Fruit fly (Drosophila melanogaster) whole organism, embryonic: ENCODE measurements around the gene CG14147.

Experiments used
- Awh ChIP-seq: fragments of 200-800 bp; sonication (Bioruptor generic); IDR thresholded peaks from 2 replicates; pipeline ENCODE4, ENCODE4 v1.3.6; 2022; ENCODE audit warnings: missing biosample characterization, missing genetic modification characterization
- CG10366 ChIP-seq: fragments of 200-800 bp; sonication (Bioruptor generic); IDR thresholded peaks from 2 replicates; pipeline ENCODE4 v1.3.6; 2022; ENCODE audit warnings: missing biosample characterization, missing genetic modification characterization
- CG10431 ChIP-seq: fragments of 200-800 bp; sonication (Bioruptor generic); optimal IDR thresholded peaks from 3 replicates; lab custom pipeline; 2018; ENCODE audit warnings: missing biosample characterization, mild to moderate bottlenecking, missing genetic modification characterization
- CG10462 ChIP-seq: fragments of 200-800 bp; sonication (Bioruptor generic); optimal IDR thresholded peaks from 2 replicates; lab custom pipeline; 2016; ENCODE audit warnings: missing biosample characterization, missing genetic modification characterization
- CG10959 ChIP-seq: fragments of 200-800 bp; sonication (Bioruptor generic); IDR thresholded peaks from 2 replicates; pipeline ENCODE4 v1.3.6; 2022; ENCODE audit warnings: missing biosample characterization, missing genetic modification characterization
- CG11695 ChIP-seq: fragments of 200-800 bp; sonication (Bioruptor generic); IDR thresholded peaks from 3 replicates; pipeline ENCODE4 v1.3.6; 2022; ENCODE audit warnings: missing biosample characterization, missing genetic modification characterization
- CG12071 ChIP-seq: fragments of 200-800 bp; sonication (Bioruptor generic); optimal IDR thresholded peaks from 3 replicates; lab custom pipeline; 2018; ENCODE audit warnings: missing biosample characterization, mild to moderate bottlenecking, missing genetic modification characterization
- CG12299 ChIP-seq: fragments of 200-800 bp; sonication (Bioruptor generic); optimal IDR thresholded peaks from 2 replicates; lab custom pipeline; 2018; ENCODE audit warnings: missing biosample characterization, mild to moderate bottlenecking, missing genetic modification characterization
- CG14014 ChIP-seq: fragments of 200-800 bp; sonication (Bioruptor generic); IDR thresholded peaks from 2 replicates; pipeline ENCODE4 v1.3.6; 2022; ENCODE audit warnings: missing biosample characterization, missing genetic modification characterization
- CG14710 ChIP-seq: fragments of 200-800 bp; sonication (Bioruptor generic); optimal IDR thresholded peaks from 3 replicates; lab custom pipeline; 2019; ENCODE audit warnings: missing biosample characterization, mild to moderate bottlenecking, missing genetic modification characterization, moderate library complexity
- CG15696 ChIP-seq: fragments of 200-800 bp; sonication (Bioruptor generic); optimal IDR thresholded peaks from 2 replicates; lab custom pipeline; 2019; ENCODE audit warnings: missing biosample characterization, mild to moderate bottlenecking, missing genetic modification characterization, moderate library complexity
- CG18619 ChIP-seq: fragments of 200-800 bp; sonication (Bioruptor generic); optimal IDR thresholded peaks from 3 replicates; lab custom pipeline; 2017; ENCODE audit warnings: missing biosample characterization, mild to moderate bottlenecking, missing genetic modification characterization
- CG2116 ChIP-seq: fragments of 200-800 bp; sonication (Bioruptor generic); optimal IDR thresholded peaks from 3 replicates; lab custom pipeline; 2018; ENCODE audit warnings: missing biosample characterization, mild to moderate bottlenecking, missing genetic modification characterization
- CG2875 ChIP-seq: fragments of 200-800 bp; sonication (Bioruptor generic); optimal IDR thresholded peaks from 2 replicates; lab custom pipeline; 2017; ENCODE audit warnings: missing biosample characterization, mild to moderate bottlenecking, missing genetic modification characterization, missing genetic modification reagents
- CG34224 ChIP-seq: fragments of 200-800 bp; sonication (Bioruptor generic); IDR thresholded peaks from 3 replicates; pipeline ENCODE4 v1.3.6; 2022; ENCODE audit warnings: missing biosample characterization, missing genetic modification characterization; ENCODE audit not compliant: partially characterized antibody
- CG34376 ChIP-seq: fragments of 200-800 bp; sonication (Bioruptor generic); optimal IDR thresholded peaks from 2 replicates; lab custom pipeline; 2018; ENCODE audit warnings: missing biosample characterization, mild to moderate bottlenecking, missing genetic modification characterization
- CG4360 ChIP-seq: fragments of 200-800 bp; sonication (Bioruptor generic); IDR thresholded peaks from 2 replicates; pipeline ENCODE4 v1.3.6; 2022; ENCODE audit warnings: missing biosample characterization, missing genetic modification characterization
- CG43689 ChIP-seq: fragments of 200-800 bp; sonication (Bioruptor generic); IDR thresholded peaks from 2 replicates; pipeline ENCODE4 v1.3.6; 2022; ENCODE audit warnings: missing biosample characterization, missing genetic modification characterization
- CG6254 ChIP-seq: fragments of 200-800 bp; sonication (Bioruptor generic); optimal IDR thresholded peaks from 3 replicates; lab custom pipeline; 2017; ENCODE audit warnings: mild to moderate bottlenecking, missing biosample characterization, missing genetic modification reagents, missing genetic modification characterization
- CG8089 ChIP-seq: fragments of 200-800 bp; sonication (Bioruptor generic); optimal IDR thresholded peaks from 3 replicates; lab custom pipeline; 2016; ENCODE audit warnings: missing biosample characterization, missing genetic modification characterization
- CG9609 ChIP-seq: fragments of 200-800 bp; sonication (Bioruptor generic); optimal IDR thresholded peaks from 3 replicates; lab custom pipeline; 2016; ENCODE audit warnings: missing biosample characterization, missing genetic modification characterization
- CrebB ChIP-seq: fragments of 200-800 bp; sonication (Bioruptor generic); optimal IDR thresholded peaks from 3 replicates; lab custom pipeline; 2018; ENCODE audit warnings: missing biosample characterization, mild to moderate bottlenecking, missing genetic modification characterization
- Dfd ChIP-seq, 2 experiments: fragments of >200 bp; optimal IDR thresholded peaks; 2 replicates each; lab custom pipeline; 2017; ENCODE audit warnings: missing biosample characterization in 2 of 2, missing genetic modification characterization in 2 of 2
- Ets65A ChIP-seq: fragments of 200-800 bp; sonication (Bioruptor generic); peaks from one replicate; lab custom pipeline; 2016; ENCODE audit warnings: missing biosample characterization, missing genetic modification characterization
- Gug ChIP-seq: fragments of 200-800 bp; sonication (Bioruptor generic); IDR thresholded peaks from 4 replicates; pipeline ENCODE4 v1.3.6; 2022; ENCODE audit warnings: missing biosample characterization, missing genetic modification characterization
- HLH3B ChIP-seq: fragments of 200-800 bp; sonication (Bioruptor generic); IDR thresholded peaks from 2 replicates; pipeline ENCODE4 v1.3.6; 2022; ENCODE audit warnings: missing biosample characterization, missing genetic modification characterization
- Hey ChIP-seq: fragments of 200-800 bp; sonication (Bioruptor generic); optimal IDR thresholded peaks from 3 replicates; lab custom pipeline; 2018; ENCODE audit warnings: missing biosample characterization, mild to moderate bottlenecking, missing genetic modification characterization
- MESR4 ChIP-seq: fragments of 200-800 bp; sonication (Bioruptor generic); optimal IDR thresholded peaks from 2 replicates; lab custom pipeline; 2018; ENCODE audit warnings: missing biosample characterization, mild to moderate bottlenecking, missing genetic modification characterization, moderate library complexity
- Myb ChIP-seq: fragments of 200-800 bp; sonication (Bioruptor generic); optimal IDR thresholded peaks from 2 replicates; lab custom pipeline; 2016; ENCODE audit warnings: missing biosample characterization, missing genetic modification characterization
- NC2β ChIP-seq: fragments of 200-800 bp; sonication (Bioruptor generic); optimal IDR thresholded peaks from 2 replicates; lab custom pipeline; 2016; ENCODE audit warnings: missing biosample characterization, missing genetic modification characterization
- Pdp1 ChIP-seq, 2 experiments: fragments of 200-800 bp; sonication (Bioruptor generic); optimal IDR thresholded peaks; 3 replicates each; lab custom pipeline; 2016; ENCODE audit warnings: missing biosample characterization in 2 of 2, missing genetic modification characterization in 2 of 2, mild to moderate bottlenecking in 1 of 2, moderate library complexity in 1 of 2
- Side ChIP-seq: fragments of 200-800 bp; sonication (Bioruptor generic); optimal IDR thresholded peaks from 2 replicates; lab custom pipeline; 2016; ENCODE audit warnings: missing biosample characterization, missing genetic modification characterization
- Sox102F ChIP-seq: fragments of 200-800 bp; sonication (Bioruptor generic); optimal IDR thresholded peaks from 2 replicates; lab custom pipeline; 2018; ENCODE audit warnings: missing biosample characterization, mild to moderate bottlenecking, missing genetic modification characterization, moderate library complexity
- Stat92E ChIP-seq, 3 experiments: fragments of >200 bp in 2 of 3; fragments of 200-800 bp in 1 of 3; sonication (Bioruptor generic) in 1 of 3; optimal IDR thresholded peaks; 2 replicates each; lab custom pipeline; 2017 to 2019; ENCODE audit warnings: missing biosample characterization in 3 of 3, missing genetic modification characterization in 3 of 3, mild to moderate bottlenecking in 1 of 3, moderate library complexity in 1 of 3
- Xrp1 ChIP-seq: fragments of 200-800 bp; sonication (Bioruptor generic); IDR thresholded peaks from 2 replicates; pipeline ENCODE4 v1.3.6; 2022; ENCODE audit warnings: missing biosample characterization, missing genetic modification characterization
- amos ChIP-seq: fragments of 200-800 bp; sonication (Bioruptor generic); IDR thresholded peaks from 2 replicates; pipeline ENCODE4 v1.3.6; 2022; ENCODE audit warnings: missing biosample characterization, missing genetic modification characterization; ENCODE audit not compliant: partially characterized antibody
- bab2 ChIP-seq: fragments of 200-800 bp; sonication (Bioruptor generic); optimal IDR thresholded peaks from 2 replicates; lab custom pipeline; 2016; ENCODE audit warnings: missing biosample characterization, missing genetic modification characterization
- ci ChIP-seq: fragments of 200-800 bp; sonication (Bioruptor generic); IDR thresholded peaks from 3 replicates; pipeline ENCODE4 v1.3.6; 2022; ENCODE audit warnings: missing biosample characterization, missing genetic modification characterization
- en ChIP-seq: fragments of 200-800 bp; sonication (Bioruptor generic); optimal IDR thresholded peaks from 2 replicates; lab custom pipeline; 2016; ENCODE audit warnings: missing biosample characterization, missing genetic modification characterization
- grau ChIP-seq: fragments of 200-800 bp; optimal IDR thresholded peaks from 3 replicates; lab custom pipeline; 2019; ENCODE audit warnings: missing biosample characterization, mild to moderate bottlenecking, missing genetic modification characterization, moderate library complexity
- gsb-n ChIP-seq: fragments of 200-800 bp; sonication (Bioruptor generic); optimal IDR thresholded peaks from 3 replicates; lab custom pipeline; 2018; ENCODE audit warnings: missing biosample characterization, mild to moderate bottlenecking, missing genetic modification characterization
- ham ChIP-seq: fragments of 200-800 bp; sonication (Bioruptor generic); IDR thresholded peaks from 2 replicates; pipeline ENCODE4 v1.3.6; 2022; ENCODE audit warnings: missing biosample characterization, missing genetic modification characterization
- hb ChIP-seq: fragments of 200-800 bp; sonication (Bioruptor generic); IDR thresholded peaks from 3 replicates; pipeline ENCODE4 v1.3.6; 2022; ENCODE audit warnings: missing biosample characterization, missing genetic modification characterization; ENCODE audit not compliant: partially characterized antibody
- nau ChIP-seq: fragments of 200-800 bp; sonication (Bioruptor generic); optimal IDR thresholded peaks from 3 replicates; lab custom pipeline; 2017; ENCODE audit warnings: missing biosample characterization, mild to moderate bottlenecking, missing genetic modification characterization, missing genetic modification reagents
- pnt ChIP-seq: fragments of 200-800 bp; sonication (Bioruptor generic); optimal IDR thresholded peaks from 3 replicates; lab custom pipeline; 2016; ENCODE audit warnings: missing biosample characterization, missing genetic modification characterization
- sd ChIP-seq: fragments of 200-800 bp; sonication (Bioruptor generic); optimal IDR thresholded peaks from 3 replicates; lab custom pipeline; 2018; ENCODE audit warnings: missing biosample characterization, mild to moderate bottlenecking, missing genetic modification characterization, moderate library complexity
- seq ChIP-seq: fragments of 200-800 bp; sonication (Bioruptor generic); IDR thresholded peaks from 2 replicates; pipeline ENCODE4 v1.3.6; 2022; ENCODE audit warnings: missing biosample characterization, missing genetic modification characterization
- ssp ChIP-seq: fragments of 200-800 bp; sonication (Bioruptor generic); IDR thresholded peaks from 2 replicates; pipeline ENCODE4 v1.3.6; 2022; ENCODE audit warnings: missing biosample characterization, missing genetic modification characterization
- tio ChIP-seq: fragments of 200-800 bp; sonication (Bioruptor generic); optimal IDR thresholded peaks from 2 replicates; lab custom pipeline; 2017; ENCODE audit warnings: missing biosample characterization, missing genetic modification characterization, inconsistent platforms
- tll ChIP-seq, 2 experiments: fragments of 200-800 bp in 1 of 2; fragments of >200 bp in 1 of 2; sonication (Bioruptor generic) in 1 of 2; optimal IDR thresholded peaks; 2 replicates each; lab custom pipeline; 2017 to 2019; ENCODE audit warnings: missing biosample characterization in 2 of 2, missing genetic modification characterization in 2 of 2, mild to moderate bottlenecking in 1 of 2, moderate library complexity in 1 of 2
- usp ChIP-seq: fragments of >200 bp; optimal IDR thresholded peaks from 2 replicates; lab custom pipeline; 2017; ENCODE audit warnings: missing biosample characterization, missing genetic modification characterization

The CG14147 gene

DNA sequence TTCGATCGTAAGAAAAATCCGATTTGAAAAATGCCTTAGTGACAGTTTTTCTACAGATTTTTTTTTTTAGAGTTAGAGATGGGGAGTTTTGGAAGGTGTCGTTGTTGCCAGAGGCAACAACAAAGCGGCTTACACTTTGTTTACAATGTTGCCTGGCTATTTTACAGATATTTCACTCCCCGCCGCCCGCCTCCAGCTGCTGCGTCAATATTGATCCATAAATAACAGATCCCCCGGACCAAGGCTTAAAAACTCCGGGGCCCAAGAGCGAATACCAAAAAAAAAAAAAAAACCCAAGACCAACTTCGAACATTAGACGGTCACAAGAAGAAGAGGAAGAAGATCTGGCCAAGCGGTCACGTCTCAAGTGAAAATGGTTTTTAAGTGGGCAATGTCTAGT lies 30.5 kb downstream of the CG14147 start (continued):
- TF ChIP-seq Side (GFP tag; lab: Kevin White, UChicago) (peak; percentile 34), seq (no peak), ci (GFP tag; lab: Robert Waterston, UW) (peak; percentile 49; the same call in 1 of the 3 replicates), CG43689 (GFP tag; lab: Robert Waterston, UW) (no peak), Xrp1 (GFP tag; lab: Robert Waterston, UW) (peak; percentile 48), CG14710 (tag; lab: Kevin White, UChicago) (no peak), MESR4 (GFP tag; lab: Kevin White, UChicago) (no peak), grau (tag; lab: Kevin White, UChicago) (no peak), nau (GFP tag; lab: Kevin White, UChicago) (peak; percentile 5), Myb (no peak), CG10462 (GFP tag; lab: Kevin White, UChicago) (no peak), CG10959 (GFP tag; lab: Robert Waterston, UW) (0 out of 2 replicates have a peak, but pooled peaks have one; percentile 29), Gug (GFP tag; lab: Robert Waterston, UW) (no peak), Sox102F (GFP tag; lab: Kevin White, UChicago) (peak; percentile 6), tll (GFP tag; optimal IDR thresholded peaks at IDR 0.05; lab: Kevin White, UChicago) (no peak), Pdp1 (GFP tag; optimal IDR thresholded peaks at IDR 0.05; lab: Kevin White, UChicago) (no peak), CG34376 (GFP tag; lab: Kevin White, UChicago) (no peak), ssp (no peak), CG11695 (GFP tag; lab: Robert Waterston, UW) (no peak), CG8089 (GFP tag; lab: Kevin White, UChicago) (no peak), pnt (GFP tag; lab: Kevin White, UChicago) (no peak), CG2875 (GFP tag; lab: Kevin White, UChicago) (peak; percentile 50), ham (GFP tag; lab: Robert Waterston, UW) (no peak), hb (no peak), amos (GFP tag; lab: Robert Waterston, UW) (no peak), CG14014 (GFP tag; lab: Robert Waterston, UW) (no peak), CG34224 (GFP tag; lab: Robert Waterston, UW) (no peak), usp (no peak), CG4360 (GFP tag; lab: Robert Waterston, UW) (no peak), bab2 (GFP tag; lab: Kevin White, UChicago) (peak; percentile 6), CG15696 (peak; percentile 8), CG18619 (GFP tag; lab: Kevin White, UChicago) (peak; percentile 6), Awh (GFP tag; lab: Robert Waterston, UW) (0 out of 2 replicates have a peak, but pooled peaks have one; percentile 28), CrebB (no peak), gsb-n (tag; lab: Kevin White, UChicago) (no peak), HLH3B (peak; percentile 12; the same call in 1 of the 2 replicates), CG2116 (GFP tag; lab: Kevin White, UChicago) (peak; percentile 1), en (GFP tag; lab: Kevin White, UChicago) (no peak), tio (peak; percentile 33), Hey (tag; lab: Kevin White, UChicago) (no peak), Dfd (GFP tag; optimal IDR thresholded peaks at IDR 0.05; lab: Kevin White, UChicago) (no peak), CG9609 (GFP tag; lab: Kevin White, UChicago) (no peak), Ets65A (peak; percentile 47), Stat92E (GFP tag; optimal IDR thresholded peaks at IDR 0.05; lab: Kevin White, UChicago) (no peak), CG12071 (GFP tag; lab: Kevin White, UChicago) (peak; percentile 21), CG10431 (GFP tag; lab: Kevin White, UChicago) (peak; percentile 10), CG6254 (GFP tag; lab: Kevin White, UChicago) (no peak), NC2β (GFP tag; lab: Kevin White, UChicago) (no peak), sd (tag; lab: Kevin White, UChicago) (no peak), CG10366 (0 out of 2 replicates have a peak, but pooled peaks have one; percentile 18), CG12299 (tag; lab: Kevin White, UChicago) (no peak)
